Fruit fly (Drosophila melanogaster) whole organism, prepupa: ENCODE measurements around the gene CG12730.

Experiments
- Blimp-1 ChIP-seq: fragments of 200-800 bp; sonication (Bioruptor generic); optimal IDR thresholded peaks from 3 replicates; lab custom pipeline; 2017; ENCODE audit warnings: missing biosample characterization, missing genetic modification characterization, mild to moderate bottlenecking, moderate library complexity, missing genetic modification reagents
- CG15336 ChIP-seq: fragments of 200-800 bp; sonication (Bioruptor generic); IDR thresholded peaks from 2 replicates; pipeline ENCODE4 v1.3.6; 2022; ENCODE audit warnings: missing biosample characterization, missing genetic modification characterization
- CG34406 ChIP-seq: fragments of 200-800 bp; sonication (Bioruptor generic); optimal IDR thresholded peaks from 3 replicates; lab custom pipeline; 2016; ENCODE audit warnings: missing biosample characterization, missing genetic modification characterization
- CG6276 ChIP-seq: fragments of 200-800 bp; sonication (Bioruptor generic); optimal IDR thresholded peaks from 2 replicates; lab custom pipeline; 2017; ENCODE audit warnings: missing biosample characterization, mild to moderate bottlenecking, missing genetic modification characterization
- CG6854 ChIP-seq: fragments of 200-800 bp; sonication (Bioruptor generic); optimal IDR thresholded peaks from 2 replicates; lab custom pipeline; 2017; ENCODE audit warnings: missing biosample characterization, mild to moderate bottlenecking, missing genetic modification characterization
- Sox102F ChIP-seq: fragments of 200-800 bp; sonication (Bioruptor generic); optimal IDR thresholded peaks from 2 replicates; lab custom pipeline; 2016; ENCODE audit warnings: missing biosample characterization, mild to moderate bottlenecking, missing genetic modification characterization
- eg ChIP-seq: fragments of 200-800 bp; sonication (Bioruptor generic); IDR thresholded peaks from 3 replicates; pipeline ENCODE4 v1.3.6; 2022; ENCODE audit warnings: missing biosample characterization, missing genetic modification characterization

dm6 chrX:5503916-5504315 lies 12.5 kb upstream of the CG12730 start:
- TF ChIP-seq CG6854 (no peak), CG6276 (GFP tag; lab: Kevin White, UChicago) (no peak), CG15336 (GFP tag; lab: Robert Waterston, UW) (no peak), Sox102F (GFP tag; lab: Kevin White, UChicago) (no peak), CG34406 (no peak), eg (GFP tag; lab: Robert Waterston, UW) (peak; percentile 25; the same call in 1 of the 3 replicates), Blimp-1 (no peak)
